Fruit fly (Drosophila melanogaster) whole organism, embryonic: ENCODE measurements around the gene CG12016.

Source experiments
- Adf1 ChIP-seq: fragments of 200-800 bp; sonication (Bioruptor generic); IDR thresholded peaks from 2 replicates; pipeline ENCODE4 v1.3.6; 2022; ENCODE audit warnings: missing biosample characterization, missing genetic modification characterization
- BEAF-32 ChIP-seq: fragments of 200-800 bp; sonication (Bioruptor generic); optimal IDR thresholded peaks from 3 replicates; lab custom pipeline; 2017; ENCODE audit warnings: missing biosample characterization, missing genetic modification characterization, mild to moderate bottlenecking, moderate library complexity, missing genetic modification reagents
- Blimp-1 ChIP-seq: fragments of 200-800 bp; sonication (Bioruptor generic); optimal IDR thresholded peaks from 3 replicates; lab custom pipeline; 2018; ENCODE audit warnings: missing biosample characterization, missing genetic modification characterization, mild to moderate bottlenecking, moderate library complexity, missing genetic modification reagents
- CG11093 ChIP-seq: fragments of 200-800 bp; sonication (Bioruptor generic); IDR thresholded peaks from 3 replicates; pipeline ENCODE4 v1.3.6; 2022; ENCODE audit warnings: missing biosample characterization, missing genetic modification characterization
- CG11695 ChIP-seq: fragments of 200-800 bp; sonication (Bioruptor generic); IDR thresholded peaks from 3 replicates; pipeline ENCODE4 v1.3.6; 2022; ENCODE audit warnings: missing biosample characterization, missing genetic modification characterization
- CG12236 ChIP-seq: fragments of 200-800 bp; sonication (Bioruptor generic); optimal IDR thresholded peaks from 2 replicates; lab custom pipeline; 2016; ENCODE audit warnings: missing biosample characterization, missing genetic modification characterization
- CG12391 ChIP-seq: fragments of 200-800 bp; sonication (Bioruptor generic); optimal IDR thresholded peaks from 3 replicates; lab custom pipeline; 2018; ENCODE audit warnings: missing biosample characterization, mild to moderate bottlenecking, missing genetic modification characterization, moderate library complexity
- CG12744 ChIP-seq: fragments of 200-800 bp; sonication (Bioruptor generic); optimal IDR thresholded peaks from 2 replicates; lab custom pipeline; 2016; ENCODE audit warnings: missing biosample characterization, missing genetic modification characterization
- CG13424 ChIP-seq: fragments of 200-800 bp; sonication (Bioruptor generic); optimal IDR thresholded peaks from 2 replicates; lab custom pipeline; 2019; ENCODE audit warnings: missing biosample characterization, mild to moderate bottlenecking, missing genetic modification characterization, moderate library complexity
- CG14050 ChIP-seq: fragments of 200-800 bp; sonication (Bioruptor generic); IDR thresholded peaks from 3 replicates; pipeline ENCODE4 v1.3.6; 2022; ENCODE audit warnings: missing biosample characterization, missing genetic modification characterization
- CG14965 ChIP-seq: fragments of 200-800 bp; sonication (Bioruptor generic); optimal IDR thresholded peaks from 2 replicates; lab custom pipeline; 2016; ENCODE audit warnings: missing biosample characterization, missing genetic modification characterization, borderline replicate concordance
- CG1647 ChIP-seq: fragments of 200-800 bp; sonication (Bioruptor generic); optimal IDR thresholded peaks from 3 replicates; lab custom pipeline; 2016; ENCODE audit warnings: missing biosample characterization, missing genetic modification characterization
- CG16779 ChIP-seq: fragments of 200-800 bp; sonication (Bioruptor generic); IDR thresholded peaks from 2 replicates; pipeline ENCODE4 v1.3.6; 2022; ENCODE audit warnings: missing biosample characterization, missing genetic modification characterization
- CG18764 ChIP-seq: fragments of 200-800 bp; sonication (Bioruptor generic); optimal IDR thresholded peaks from 3 replicates; lab custom pipeline; 2016; ENCODE audit warnings: missing biosample characterization, missing genetic modification characterization
- CG2129 ChIP-seq: fragments of 200-800 bp; sonication (Bioruptor generic); IDR thresholded peaks from 2 replicates; pipeline ENCODE4 v1.3.6; 2022; ENCODE audit warnings: missing biosample characterization, missing genetic modification characterization; ENCODE audit not compliant: partially characterized antibody
- CG3065 ChIP-seq: fragments of 200-800 bp; sonication (Bioruptor generic); optimal IDR thresholded peaks from 2 replicates; lab custom pipeline; 2016; ENCODE audit warnings: missing biosample characterization, missing genetic modification characterization
- CG4820 ChIP-seq: fragments of 200-800 bp; sonication (Bioruptor generic); optimal IDR thresholded peaks from 3 replicates; lab custom pipeline; 2016; ENCODE audit warnings: missing biosample characterization, missing genetic modification characterization
- CG6813 ChIP-seq: fragments of 200-800 bp; sonication (Bioruptor generic); optimal IDR thresholded peaks from 2 replicates; lab custom pipeline; 2017; ENCODE audit warnings: missing biosample characterization, missing genetic modification characterization, mild to moderate bottlenecking, moderate library complexity, missing genetic modification reagents
- CG7271 ChIP-seq: fragments of 200-800 bp; sonication (Bioruptor generic); optimal IDR thresholded peaks from 2 replicates; lab custom pipeline; 2018; ENCODE audit warnings: missing biosample characterization, mild to moderate bottlenecking, missing genetic modification characterization, moderate library complexity
- CG7556 ChIP-seq: fragments of 200-800 bp; sonication (Bioruptor generic); optimal IDR thresholded peaks from 2 replicates; lab custom pipeline; 2017; ENCODE audit warnings: missing biosample characterization, mild to moderate bottlenecking, missing genetic modification characterization
- CG9437 ChIP-seq: fragments of 200-800 bp; sonication (Bioruptor generic); optimal IDR thresholded peaks from 2 replicates; lab custom pipeline; 2018; ENCODE audit warnings: missing biosample characterization, mild to moderate bottlenecking, missing genetic modification characterization
- CG9876 ChIP-seq: fragments of 200-800 bp; sonication (Bioruptor generic); optimal IDR thresholded peaks from 2 replicates; lab custom pipeline; 2016; ENCODE audit warnings: missing biosample characterization, missing genetic modification characterization
- CHES-1-like ChIP-seq: fragments of 200-800 bp; sonication (Bioruptor generic); optimal IDR thresholded peaks from 2 replicates; lab custom pipeline; 2016; ENCODE audit warnings: missing biosample characterization, missing genetic modification characterization
- CoRest ChIP-seq: fragments of 200-800 bp; sonication (Bioruptor generic); optimal IDR thresholded peaks from 3 replicates; lab custom pipeline; 2018; ENCODE audit warnings: missing biosample characterization, mild to moderate bottlenecking, missing genetic modification characterization, moderate library complexity
- Doc2 ChIP-seq: fragments of 200-800 bp; sonication (Bioruptor generic); IDR thresholded peaks from 2 replicates; pipeline ENCODE4 v1.3.6; 2022; ENCODE audit warnings: missing biosample characterization, missing genetic modification characterization
- Drgx ChIP-seq: fragments of 200-800 bp; sonication (Bioruptor generic); IDR thresholded peaks from 2 replicates; pipeline ENCODE4 v1.3.6; 2022; ENCODE audit warnings: missing biosample characterization, missing genetic modification characterization
- E2f2 ChIP-seq: fragments of 200-800 bp; sonication (Bioruptor generic); IDR thresholded peaks from 2 replicates; pipeline ENCODE4 v1.3.6; 2022; ENCODE audit warnings: missing biosample characterization, missing genetic modification characterization
- Gsc ChIP-seq: fragments of 200-800 bp; sonication (Bioruptor generic); IDR thresholded peaks from 2 replicates; pipeline ENCODE4 v1.3.6; 2022; ENCODE audit warnings: missing biosample characterization, missing genetic modification characterization
- Gug ChIP-seq: fragments of 200-800 bp; sonication (Bioruptor generic); IDR thresholded peaks from 4 replicates; pipeline ENCODE4 v1.3.6; 2022; ENCODE audit warnings: missing biosample characterization, missing genetic modification characterization
- Hand ChIP-seq: fragments of 200-800 bp; sonication (Bioruptor generic); optimal IDR thresholded peaks from 2 replicates; lab custom pipeline; 2017; ENCODE audit warnings: mild to moderate bottlenecking, missing biosample characterization, missing genetic modification reagents, missing genetic modification characterization
- Hr51 ChIP-seq, 2 experiments: fragments of 200-800 bp; sonication (Bioruptor generic); optimal IDR thresholded peaks; 2 replicates in 1 of 2; 3 replicates in 1 of 2; lab custom pipeline; 2016 to 2018; ENCODE audit warnings: missing biosample characterization in 2 of 2, missing genetic modification characterization in 2 of 2, mild to moderate bottlenecking in 1 of 2, moderate library complexity in 1 of 2
- Jarid2 ChIP-seq: fragments of 200-800 bp; sonication (Bioruptor generic); optimal IDR thresholded peaks from 3 replicates; lab custom pipeline; 2017; ENCODE audit warnings: mild to moderate bottlenecking, missing biosample characterization, missing genetic modification reagents, missing genetic modification characterization
- MBD-R2 ChIP-seq: fragments of 200-800 bp; sonication (Bioruptor generic); IDR thresholded peaks from 2 replicates; pipeline ENCODE4 v1.3.6; 2022; ENCODE audit warnings: missing biosample characterization, missing genetic modification characterization
- Sox102F ChIP-seq: fragments of 200-800 bp; sonication (Bioruptor generic); optimal IDR thresholded peaks from 2 replicates; lab custom pipeline; 2018; ENCODE audit warnings: missing biosample characterization, mild to moderate bottlenecking, missing genetic modification characterization, moderate library complexity
- TFAM ChIP-seq: fragments of 200-800 bp; sonication (Bioruptor generic); optimal IDR thresholded peaks from 2 replicates; lab custom pipeline; 2017; ENCODE audit warnings: missing biosample characterization, missing genetic modification characterization, inconsistent platforms
- btn ChIP-seq: fragments of 200-800 bp; sonication (Bioruptor generic); optimal IDR thresholded peaks from 2 replicates; lab custom pipeline; 2016; ENCODE audit warnings: missing biosample characterization, missing genetic modification characterization
- dmrt99B ChIP-seq: fragments of 200-800 bp; sonication (Bioruptor generic); optimal IDR thresholded peaks from 2 replicates; lab custom pipeline; 2018; ENCODE audit warnings: missing biosample characterization, mild to moderate bottlenecking, missing genetic modification characterization, moderate library complexity
- eve ChIP-seq, 2 experiments: fragments of >200 bp; optimal IDR thresholded peaks; 2 replicates each; lab custom pipeline; 2017; ENCODE audit warnings: missing biosample characterization in 2 of 2, missing genetic modification characterization in 2 of 2
- gsb-n ChIP-seq: fragments of 200-800 bp; sonication (Bioruptor generic); optimal IDR thresholded peaks from 3 replicates; lab custom pipeline; 2018; ENCODE audit warnings: missing biosample characterization, mild to moderate bottlenecking, missing genetic modification characterization
- jigr1 ChIP-seq: fragments of 200-800 bp; sonication (Bioruptor generic); IDR thresholded peaks from 3 replicates; pipeline ENCODE4 v1.3.6; 2022; ENCODE audit warnings: missing biosample characterization, missing genetic modification characterization
- ken ChIP-seq: fragments of 200-800 bp; sonication (Bioruptor generic); IDR thresholded peaks from 3 replicates; pipeline ENCODE4 v1.3.6; 2022; ENCODE audit warnings: missing biosample characterization, missing genetic modification characterization
- lbe ChIP-seq: fragments of 200-800 bp; sonication (Bioruptor generic); optimal IDR thresholded peaks from 2 replicates; lab custom pipeline; 2016; ENCODE audit warnings: missing biosample characterization, mild to moderate bottlenecking, missing genetic modification characterization
- lola ChIP-seq, 3 experiments: fragments of >200 bp in 2 of 3; fragments of 200-800 bp in 1 of 3; sonication (Bioruptor generic) in 1 of 3; optimal IDR thresholded peaks; 2 replicates each; lab custom pipeline; 2017 to 2019; ENCODE audit warnings: missing biosample characterization in 3 of 3, missing genetic modification characterization in 3 of 3, mild to moderate bottlenecking in 1 of 3, moderate library complexity in 1 of 3
- pb ChIP-seq: fragments of 200-800 bp; sonication (Bioruptor generic); optimal IDR thresholded peaks from 3 replicates; lab custom pipeline; 2016; ENCODE audit warnings: missing biosample characterization, missing genetic modification characterization
- rib ChIP-seq: fragments of 200-800 bp; sonication (Bioruptor generic); IDR thresholded peaks from 2 replicates; pipeline ENCODE4 v1.3.6; 2022; ENCODE audit warnings: missing biosample characterization, missing genetic modification characterization
- sens-2 ChIP-seq: fragments of 200-800 bp; sonication (Bioruptor generic); IDR thresholded peaks from 2 replicates; pipeline ENCODE4 v1.3.6; 2022; ENCODE audit warnings: missing biosample characterization, missing genetic modification characterization
- tio ChIP-seq: fragments of 200-800 bp; sonication (Bioruptor generic); optimal IDR thresholded peaks from 2 replicates; lab custom pipeline; 2017; ENCODE audit warnings: missing biosample characterization, missing genetic modification characterization, inconsistent platforms
- ttk ChIP-seq: fragments of 200-800 bp; sonication (Bioruptor generic); IDR thresholded peaks from 2 replicates; pipeline ENCODE4 v2.1.2; 2022; ENCODE audit warnings: missing biosample characterization, missing genetic modification characterization
- wek ChIP-seq: fragments of 200-800 bp; sonication (Bioruptor generic); optimal IDR thresholded peaks from 3 replicates; lab custom pipeline; 2018; ENCODE audit warnings: missing biosample characterization, mild to moderate bottlenecking, missing genetic modification characterization, moderate library complexity
- zfh1 ChIP-seq: fragments of 200-800 bp; sonication (Bioruptor generic); IDR thresholded peaks from 3 replicates; pipeline ENCODE4 v1.3.6; 2022; ENCODE audit warnings: missing biosample characterization, missing genetic modification characterization

Gene CG12016

DNA sequence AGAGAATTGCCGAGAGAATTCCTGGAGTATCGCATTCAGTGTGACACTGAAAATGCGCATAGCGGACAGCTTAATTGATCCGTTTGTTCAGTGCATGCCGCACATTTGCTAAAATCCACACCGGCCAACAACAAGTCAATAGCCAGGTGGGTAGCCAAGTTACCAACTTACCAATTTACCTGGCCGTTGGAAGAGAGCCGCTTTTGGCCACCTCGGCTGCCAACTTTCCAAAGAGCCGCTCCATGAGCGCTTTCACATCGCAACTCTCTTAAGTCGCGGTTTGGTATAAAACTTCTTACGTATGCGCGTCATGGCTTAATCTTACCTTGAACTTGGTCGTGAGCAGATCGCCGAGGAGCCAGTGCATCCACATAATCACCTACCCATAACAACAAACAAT, 39.4 kb upstream of the CG12016 start, which contains the start of gene CG12017 (continued):
- no peak for TF ChIP-seq CG11093 (GFP tag; lab: Robert Waterston, UW)
- TF ChIP-seq Blimp-1 (GFP tag; lab: Kevin White, UChicago), result peak; percentile 11
- TF ChIP-seq CG9876, result no peak
- TF ChIP-seq gsb-n, result no peak
- TF ChIP-seq Sox102F, result no peak
- TF ChIP-seq CG14050 (GFP tag; lab: Robert Waterston, UW), result no peak
- TF ChIP-seq CG2129, result no peak
- TF ChIP-seq CG14965 (GFP tag; lab: Kevin White, UChicago), result no peak
- TF ChIP-seq BEAF-32 (GFP tag; lab: Kevin White, UChicago), result no peak
- no peak for TF ChIP-seq pb (GFP tag; lab: Kevin White, UChicago)
- TF ChIP-seq CG9437 (GFP tag; lab: Kevin White, UChicago), result no peak

DNA sequence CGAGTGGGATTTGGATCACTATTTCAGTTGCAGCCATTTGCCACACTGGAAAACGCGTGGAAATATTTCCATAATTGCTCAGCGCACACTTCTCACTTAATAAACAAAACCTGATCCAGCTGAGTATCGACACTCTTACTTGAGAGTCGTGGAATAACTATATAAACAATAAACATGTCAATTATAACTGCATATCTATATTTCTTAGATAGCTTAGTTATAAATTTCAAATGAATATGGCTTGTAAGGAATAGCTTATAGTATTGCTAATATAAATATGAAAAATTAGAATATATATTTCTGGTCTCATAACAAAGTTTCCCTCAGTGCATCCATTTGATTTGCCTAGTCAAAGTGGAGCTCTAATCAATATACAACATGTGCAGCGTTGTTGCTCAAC, 36.1 kb upstream of the CG12016 start:
- TF ChIP-seq E2f2 (GFP tag; lab: Robert Waterston, UW) (no peak), CG11695 (GFP tag; lab: Robert Waterston, UW) (no peak), Hr51 (GFP tag; optimal IDR thresholded peaks at IDR 0.05; lab: Kevin White, UChicago) (peak in 1 of 2 experiments; percentile 57), CG12236 (no peak), dmrt99B (tag; lab: Kevin White, UChicago) (peak; percentile 19), CG14965 (GFP tag; lab: Kevin White, UChicago) (no peak), CG4820 (GFP tag; lab: Kevin White, UChicago) (no peak), btn (GFP tag; lab: Kevin White, UChicago) (no peak), zfh1 (no peak), CG7271 (tag; lab: Kevin White, UChicago) (no peak), CG16779 (no peak), CHES-1-like (GFP tag; lab: Kevin White, UChicago) (no peak), ttk (no peak), CG3065 (GFP tag; lab: Kevin White, UChicago) (no peak), CG1647 (no peak), MBD-R2 (no peak), tio (no peak), lbe (no peak), CG12744 (GFP tag; lab: Kevin White, UChicago) (no peak), rib (GFP tag; lab: Robert Waterston, UW) (no peak), Doc2 (GFP tag; lab: Robert Waterston, UW) (no peak), CG6813 (no peak), Gug (no peak), jigr1 (GFP tag; lab: Robert Waterston, UW) (no peak), Jarid2 (GFP tag; lab: Kevin White, UChicago) (no peak), sens-2 (no peak), CoRest (tag; lab: Kevin White, UChicago) (no peak), pb (GFP tag; lab: Kevin White, UChicago) (no peak), Adf1 (no peak), CG9876 (no peak), CG7556 (GFP tag; lab: Kevin White, UChicago) (no peak), lola (GFP tag; optimal IDR thresholded peaks at IDR 0.05; lab: Kevin White, UChicago) (no peak), TFAM (GFP tag; lab: Kevin White, UChicago) (no peak), ken (GFP tag; lab: Robert Waterston, UW) (no peak), CG18764 (GFP tag; lab: Kevin White, UChicago) (no peak), eve (GFP tag; optimal IDR thresholded peaks at IDR 0.05; lab: Kevin White, UChicago) (peak in 1 of 2 experiments; percentile 29), CG13424 (tag; lab: Kevin White, UChicago) (peak; percentile 22), CG12391 (peak; percentile 6), Drgx (peak; percentile 35; the same call in 1 of the 2 replicates), Hand (GFP tag; lab: Kevin White, UChicago) (no peak), Gsc (GFP tag; lab: Robert Waterston, UW) (no peak), wek (GFP tag; lab: Kevin White, UChicago) (no peak)
